Worm (Caenorhabditis elegans) whole organism, L3 larva: ENCODE measurements around the gene R107.5.

Experiments
- aly-2 ChIP-seq: fragments of 150-350 bp; optimal IDR thresholded peaks from 2 replicates; lab custom pipeline; 2014; ENCODE audit warnings: missing biosample characterization, missing genetic modification characterization
- ama-1 ChIP-seq: fragments of 150-350 bp; optimal IDR thresholded peaks from 2 replicates; lab custom pipeline; 2018
- ceh-82 ChIP-seq: fragments of 150-350 bp; optimal IDR thresholded peaks from 2 replicates; lab custom pipeline; 2014; ENCODE audit warnings: missing biosample characterization, missing genetic modification characterization
- elt-1 ChIP-seq: fragments of 150-350 bp; optimal IDR thresholded peaks from 2 replicates; lab custom pipeline; 2014; ENCODE audit warnings: missing biosample characterization, missing genetic modification characterization
- elt-2 ChIP-seq: sonication (generic microtip); optimal IDR thresholded peaks from 2 replicates; lab custom pipeline; 2016; ENCODE audit warnings: missing genetic modification reagents, mild to moderate bottlenecking, missing genetic modification characterization, missing compliant biosample characterization
- elt-3 ChIP-seq, 3 experiments: fragments of 150-350 bp in 1 of 3; sonication (generic microtip) in 2 of 3; optimal IDR thresholded peaks; 2 replicates in 2 of 3; 4 replicates in 1 of 3; lab custom pipeline; 2014 to 2017; ENCODE audit warnings: missing biosample characterization in 3 of 3, missing genetic modification characterization in 3 of 3
- fkh-10 ChIP-seq: sonication (generic microtip); optimal IDR thresholded peaks from 2 replicates; lab custom pipeline; 2017; ENCODE audit warnings: missing biosample characterization, missing genetic modification reagents, missing genetic modification characterization
- hmg-11 ChIP-seq: sonication (generic microtip); optimal IDR thresholded peaks from 2 replicates; lab custom pipeline; 2016; ENCODE audit warnings: missing genetic modification characterization, missing compliant biosample characterization
- jun-1 ChIP-seq: fragments of 150-350 bp; optimal IDR thresholded peaks from 2 replicates; lab custom pipeline; 2014; ENCODE audit warnings: missing biosample characterization, missing genetic modification reagents, missing genetic modification characterization
- lin-15B ChIP-seq: fragments of 150-350 bp; optimal IDR thresholded peaks from 2 replicates; lab custom pipeline; 2014; ENCODE audit warnings: missing biosample characterization, missing genetic modification characterization
- lin-39 ChIP-seq: fragments of 150-350 bp; optimal IDR thresholded peaks from 2 replicates; lab custom pipeline; 2018; ENCODE audit warnings: missing biosample characterization, missing genetic modification reagents, missing genetic modification characterization
- nfya-1 ChIP-seq: sonication (generic microtip); optimal IDR thresholded peaks from 2 replicates; lab custom pipeline; 2017; ENCODE audit warnings: missing genetic modification characterization, mild to moderate bottlenecking, missing compliant biosample characterization, antibody characterized with exemption, moderate library complexity; ENCODE audit not compliant: insufficient read depth
- nhr-11 ChIP-seq: fragments of 150-350 bp; optimal IDR thresholded peaks from 2 replicates; lab custom pipeline; 2014; ENCODE audit warnings: missing biosample characterization, missing genetic modification characterization
- nhr-12 ChIP-seq: fragments of 150-350 bp; optimal IDR thresholded peaks from 2 replicates; lab custom pipeline; 2014; ENCODE audit warnings: missing biosample characterization, missing genetic modification characterization
- nhr-237 ChIP-seq: fragments of 150-350 bp; optimal IDR thresholded peaks from 2 replicates; lab custom pipeline; 2014; ENCODE audit warnings: missing biosample characterization, missing genetic modification characterization
- nhr-28 ChIP-seq: fragments of 150-350 bp; optimal IDR thresholded peaks from 2 replicates; lab custom pipeline; 2014; ENCODE audit warnings: missing biosample characterization, missing genetic modification characterization
- nhr-43 ChIP-seq: sonication (generic microtip); optimal IDR thresholded peaks from 2 replicates; lab custom pipeline; 2016; ENCODE audit warnings: mild to moderate bottlenecking, missing genetic modification characterization, missing compliant biosample characterization; ENCODE audit not compliant: poor library complexity, severe bottlenecking
- nhr-77 ChIP-seq: fragments of 150-350 bp; optimal IDR thresholded peaks from 2 replicates; lab custom pipeline; 2014; ENCODE audit warnings: missing biosample characterization, missing genetic modification characterization
- pha-4 ChIP-seq: fragments of 150-350 bp; optimal IDR thresholded peaks from 2 replicates; lab custom pipeline; 2014; ENCODE audit warnings: missing biosample characterization, missing genetic modification reagents, missing genetic modification characterization
- sea-2 ChIP-seq: fragments of 150-350 bp; sonication (generic microtip); optimal IDR thresholded peaks from 4 replicates; lab custom pipeline; 2014; ENCODE audit warnings: missing biosample characterization, missing genetic modification reagents, missing genetic modification characterization
- skn-1 ChIP-seq: fragments of 150-350 bp; optimal IDR thresholded peaks from 2 replicates; lab custom pipeline; 2014; ENCODE audit warnings: missing biosample characterization, missing genetic modification characterization
- snpc-4 ChIP-seq: fragments of 150-350 bp; optimal IDR thresholded peaks from 2 replicates; lab custom pipeline; 2014; ENCODE audit warnings: missing biosample characterization, missing genetic modification characterization
- tbx-2 ChIP-seq: sonication (generic microtip); optimal IDR thresholded peaks from 2 replicates; lab custom pipeline; 2016; ENCODE audit warnings: mild to moderate bottlenecking, missing genetic modification characterization, missing compliant biosample characterization
- zag-1 ChIP-seq: fragments of 150-350 bp; optimal IDR thresholded peaks from 2 replicates; lab custom pipeline; 2014; ENCODE audit warnings: missing biosample characterization, missing genetic modification characterization
- ztf-11 ChIP-seq: fragments of 150-350 bp; optimal IDR thresholded peaks from 2 replicates; lab custom pipeline; 2014; ENCODE audit warnings: missing biosample characterization, missing genetic modification characterization
- ztf-4 ChIP-seq: fragments of 150-350 bp; optimal IDR thresholded peaks from 2 replicates; lab custom pipeline; 2014; ENCODE audit warnings: missing biosample characterization, missing genetic modification characterization

Gene R107.5

DNA sequence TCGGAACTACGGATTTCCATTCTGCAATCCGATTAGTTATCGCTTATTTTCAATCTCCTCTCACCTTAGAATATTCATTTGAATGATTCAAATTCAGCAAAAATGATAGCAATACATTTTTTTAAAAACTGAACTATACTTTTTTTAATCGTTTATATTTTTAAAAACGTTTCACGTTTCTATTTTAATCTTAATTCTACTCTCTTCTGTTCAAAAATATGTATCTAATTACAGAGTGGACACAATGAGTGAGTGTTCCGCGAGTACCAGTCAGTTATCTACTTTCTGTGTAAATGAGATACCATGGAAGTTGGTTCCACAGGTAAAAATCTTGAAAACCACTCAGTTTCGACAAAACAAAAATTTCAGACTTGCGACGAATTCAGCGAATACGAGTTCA, 51.0 kb downstream of the R107.5 start, which contains the start of the genes F59B2.15 and zif-1:
Gene F59B2.15 (minus strand): TSS at position 101 of the 400 bp plus-strand sequence.
Gene zif-1 (plus strand): TSS at position 235 of the 400 bp plus-strand sequence.
- TF ChIP-seq ama-1 (lab: Kevin White, UChicago) (no peak), pha-4 (tag; lab: Kevin White, UChicago) (no peak), nfya-1 (tag; lab: Kevin White, UChicago) (no peak), nhr-77 (no peak), ceh-82 (tag; lab: Kevin White, UChicago) (no peak), elt-3 (tag; optimal IDR thresholded peaks at IDR 0.05; lab: Kevin White, UChicago) (no peak), nhr-28 (tag; lab: Kevin White, UChicago) (no peak), ztf-11 (no peak), lin-39 (tag; lab: Kevin White, UChicago) (no peak), tbx-2 (tag; lab: Kevin White, UChicago) (no peak), elt-2 (tag; lab: Kevin White, UChicago) (no peak), nhr-43 (tag; lab: Kevin White, UChicago) (no peak), skn-1 (no peak), snpc-4 (tag; lab: Kevin White, UChicago) (no peak), nhr-11 (no peak), zag-1 (no peak), elt-1 (tag; lab: Kevin White, UChicago) (no peak), ztf-4 (tag; lab: Kevin White, UChicago) (no peak), jun-1 (tag; lab: Kevin White, UChicago) (no peak), hmg-11 (tag; lab: Kevin White, UChicago) (no peak)

DNA sequence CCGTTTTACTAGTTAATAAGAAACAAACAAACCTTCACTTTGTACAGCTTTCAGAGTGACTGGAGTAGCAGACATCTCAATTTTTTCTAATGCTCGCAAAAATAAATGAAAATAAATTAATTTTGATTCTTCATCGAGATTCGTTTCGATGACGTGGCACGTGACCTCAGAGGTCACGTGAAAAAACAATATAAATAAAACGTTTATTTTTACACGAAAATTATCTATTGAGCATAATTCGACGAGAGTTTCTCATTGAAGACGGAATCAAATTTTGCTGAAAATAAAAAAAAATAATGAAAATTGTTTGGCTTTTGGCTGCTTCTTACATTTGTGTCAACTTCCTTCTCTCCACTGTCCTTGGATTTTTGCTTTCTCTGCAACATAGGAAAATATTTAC, 51.7 kb downstream of the R107.5 start, which contains the start of gene rpn-6.2:
Gene rpn-6.2 (minus strand): TSS at position 101 of the 400 bp plus-strand sequence.
- TF ChIP-seq nhr-11 (no peak), fkh-10 (GFP tag; lab: Kevin White, UChicago) (no peak), nhr-12 (tag; lab: Kevin White, UChicago) (no peak), nhr-43 (tag; lab: Kevin White, UChicago) (no peak), aly-2 (tag; lab: Kevin White, UChicago) (no peak), tbx-2 (tag; lab: Kevin White, UChicago) (no peak), elt-2 (tag; lab: Kevin White, UChicago) (no peak), ztf-11 (no peak), lin-39 (tag; lab: Kevin White, UChicago) (no peak), lin-15B (tag; lab: Kevin White, UChicago) (no peak), sea-2 (GFP tag; lab: Kevin White, UChicago) (no peak), pha-4 (tag; lab: Kevin White, UChicago) (no peak), nhr-237 (tag; lab: Kevin White, UChicago) (no peak)
- TF ChIP-seq, all 47 proteins: peak for 0
